Fruit fly (Drosophila melanogaster): Measurements from ENCODE around the gene sals.
A peak's percentile ranks its signal among the peaks of the same experiment; 100 is the strongest.

The sals gene

dm6 chr3R:11456539-11456938 is 4.9 kb upstream of the sals start (continued):
- TF ChIP-seq cyc (GFP tag; optimal IDR thresholded peaks at IDR 0.05) (no peak), spab (GFP tag; optimal IDR thresholded peaks at IDR 0.05) (peak; percentile 29), Ets96B (tag; optimal IDR thresholded peaks at IDR 0.05) (peak; percentile 4), CG3919 (GFP tag; optimal IDR thresholded peaks at IDR 0.05) (peak; percentile 12), eg (GFP tag; IDR thresholded peaks at IDR 0.05) (no peak), acj6 (GFP tag; optimal IDR thresholded peaks at IDR 0.05) (peak; percentile 7), CG1621 (tag; optimal IDR thresholded peaks at IDR 0.05) (no peak), CG11762 (GFP tag; optimal IDR thresholded peaks at IDR 0.05; ENCODE audit: insufficient read depth) (no peak), CG3032 (tag; optimal IDR thresholded peaks at IDR 0.05) (peak; percentile 38), CG8632 (GFP tag; optimal IDR thresholded peaks at IDR 0.05) (peak; percentile 33), CG10631 (GFP tag; optimal IDR thresholded peaks at IDR 0.05) (no peak), CG34406 (GFP tag; optimal IDR thresholded peaks at IDR 0.05) (peak; percentile 30), CG8119 (GFP tag; IDR thresholded peaks at IDR 0.05) (no peak; the same call in 2 of the 3 replicates), Sox15 (GFP tag; optimal IDR thresholded peaks at IDR 0.05) (no peak), CG16779 (tag; optimal IDR thresholded peaks at IDR 0.05) (peak; percentile 15)

- TF ChIP-seq Ets21C (GFP tag; optimal IDR thresholded peaks at IDR 0.05) (peak; percentile 45), CG4318 (GFP tag; optimal IDR thresholded peaks at IDR 0.05) (peak; percentile 56), OdsH (GFP tag; optimal IDR thresholded peaks at IDR 0.05) (peak; percentile 52), CG10669 (GFP tag; optimal IDR thresholded peaks at IDR 0.05) (peak; percentile 6), achi (GFP tag; optimal IDR thresholded peaks at IDR 0.05) (peak; percentile 31), fd85E (GFP tag; optimal IDR thresholded peaks at IDR 0.05) (no peak), CG11762 (GFP tag; optimal IDR thresholded peaks at IDR 0.05; ENCODE audit: insufficient read depth) (peak; percentile 21), CG6808 (GFP tag; optimal IDR thresholded peaks at IDR 0.05) (no peak), CG9139 (GFP tag; optimal IDR thresholded peaks at IDR 0.05) (no peak), CG15336 (GFP tag; IDR thresholded peaks at IDR 0.05) (no peak), Blimp-1 (GFP tag; optimal IDR thresholded peaks at IDR 0.05) (peak; percentile 1), Lpt (GFP tag; optimal IDR thresholded peaks at IDR 0.05) (no peak), CG7368 (GFP tag; optimal IDR thresholded peaks at IDR 0.05) (peak; percentile 7), Sox102F (GFP tag; optimal IDR thresholded peaks at IDR 0.05) (peak; percentile 69), CG6276 (GFP tag; optimal IDR thresholded peaks at IDR 0.05) (no peak), svp (GFP tag) (peak; percentile 89), net (GFP tag; optimal IDR thresholded peaks at IDR 0.05) (peak; percentile 33), Hr39 (GFP tag; optimal IDR thresholded peaks at IDR 0.05) (peak; percentile 75), salr (GFP tag; optimal IDR thresholded peaks at IDR 0.05) (no peak), Eip75B (GFP tag; optimal IDR thresholded peaks at IDR 0.05) (peak; percentile 36), Hr4 (GFP tag; optimal IDR thresholded peaks at IDR 0.05) (peak; percentile 76), CG11902 (GFP tag; optimal IDR thresholded peaks at IDR 0.05) (peak; percentile 59), CG6792 (GFP tag; optimal IDR thresholded peaks at IDR 0.05) (peak; percentile 45), vri (GFP tag; optimal IDR thresholded peaks at IDR 0.05) (peak; percentile 42), CG8119 (GFP tag; IDR thresholded peaks at IDR 0.05) (0 out of 3 replicates have a peak, but pooled peaks have one; percentile 26), ss (GFP tag; optimal IDR thresholded peaks at IDR 0.05) (no peak), eg (GFP tag; IDR thresholded peaks at IDR 0.05) (0 out of 3 replicates have a peak, but pooled peaks have one; percentile 35), acj6 (GFP tag; optimal IDR thresholded peaks at IDR 0.05) (peak; percentile 45), spab (GFP tag; optimal IDR thresholded peaks at IDR 0.05) (no peak), CG11294 (GFP tag; IDR thresholded peaks at IDR 0.05) (peak; percentile 28; the same call in 1 of the 2 replicates), CG8632 (GFP tag; optimal IDR thresholded peaks at IDR 0.05) (peak; percentile 19), esn (GFP tag; optimal IDR thresholded peaks at IDR 0.05) (peak; percentile 76), Smox (GFP tag; optimal IDR thresholded peaks at IDR 0.05) (peak; percentile 59), Eip93F (GFP tag; optimal IDR thresholded peaks at IDR 0.05) (no peak), CG34406 (GFP tag; optimal IDR thresholded peaks at IDR 0.05) (peak; percentile 67), CG8319 (GFP tag; optimal IDR thresholded peaks at IDR 0.05) (peak; percentile 0), CG10631 (GFP tag; optimal IDR thresholded peaks at IDR 0.05) (peak; percentile 27), CG1621 (tag; optimal IDR thresholded peaks at IDR 0.05) (no peak), Met (GFP tag; optimal IDR thresholded peaks at IDR 0.05) (peak; percentile 69), Gug (GFP tag; IDR thresholded peaks at IDR 0.05) (no peak), Sox15 (GFP tag; optimal IDR thresholded peaks at IDR 0.05) (peak; percentile 56), fd59A (GFP tag; optimal IDR thresholded peaks at IDR 0.05) (no peak)
These were observed 2.8 kb upstream of the sals start for dm6 chr3R:11454210-11454904.

Measured in whole organism, prepupa.